Worm (Caenorhabditis elegans): ENCODE measurements around the gene cyp-33D3.

- TF ChIP-seq mab-5 (tag; optimal IDR thresholded peaks at IDR 0.05), result no peak
- TF ChIP-seq blmp-1 (tag; optimal IDR thresholded peaks at IDR 0.05), result no peak
- no peak for TF ChIP-seq unc-39 (tag; optimal IDR thresholded peaks at IDR 0.05)
- no peak for TF ChIP-seq nhr-12 (tag; optimal IDR thresholded peaks at IDR 0.05)
- TF ChIP-seq sem-2 (GFP tag; optimal IDR thresholded peaks at IDR 0.05), result no peak
- no peak for TF ChIP-seq bed-3 (GFP tag; optimal IDR thresholded peaks at IDR 0.05)
- no peak for TF ChIP-seq mep-1 (tag; optimal IDR thresholded peaks at IDR 0.05)
- TF ChIP-seq ces-1 (GFP tag; optimal IDR thresholded peaks at IDR 0.05), result no peak
- TF ChIP-seq lsy-2 (tag; optimal IDR thresholded peaks at IDR 0.05), result no peak
Measured at ce11 chrV:18800811-18801210, 36.2 kb downstream of the cyp-33D3 start, which contains the start of gene nhr-170.
